Fruit fly (Drosophila melanogaster): Measurements from ENCODE around the gene salt.

salt gene

DNA sequence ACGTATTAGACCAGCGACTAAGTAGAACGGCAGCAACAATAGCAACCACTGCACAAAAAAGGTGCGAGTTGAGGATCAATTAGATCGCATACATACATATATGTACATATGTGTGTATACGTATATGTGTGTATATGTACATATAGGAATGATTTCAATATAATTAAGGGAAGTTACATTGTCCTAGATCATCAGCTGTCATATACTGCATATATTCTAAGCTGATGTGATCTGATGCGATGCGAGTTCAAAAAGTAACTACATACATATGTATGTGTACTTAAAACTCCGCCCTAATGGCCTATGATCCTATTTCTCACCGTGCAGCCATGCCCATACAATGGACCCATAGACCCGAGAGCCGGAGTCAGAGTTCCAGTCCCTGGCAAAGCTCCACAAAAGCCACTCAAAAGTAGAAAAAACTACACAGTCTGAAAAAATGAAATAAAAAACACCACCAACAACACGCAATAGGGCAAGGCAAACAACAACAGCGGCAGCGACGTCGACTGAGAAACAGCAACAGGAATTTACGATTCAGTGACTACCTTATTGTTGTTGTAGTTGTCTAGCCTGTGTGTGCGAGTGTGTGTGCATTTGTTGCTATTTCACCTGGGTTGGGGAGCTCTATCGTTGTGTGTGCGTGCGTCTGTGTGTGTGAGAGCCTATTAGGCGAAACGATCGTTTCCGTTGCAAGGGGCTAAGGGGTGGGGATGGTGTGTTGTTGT lies 31.1 kb downstream of the salt start (continued):
- TF ChIP-seq CG2678 (tag; optimal IDR thresholded peaks at IDR 0.05): peak; percentile 54
- peak; percentile 11 for TF ChIP-seq CoRest (tag; optimal IDR thresholded peaks at IDR 0.05)
- no peak for TF ChIP-seq cas (GFP tag; IDR thresholded peaks at IDR 0.05)
- peak; percentile 4 for TF ChIP-seq jing (GFP tag; optimal IDR thresholded peaks at IDR 0.05)
- TF ChIP-seq CG30403 (GFP tag; optimal IDR thresholded peaks at IDR 0.05): peak; percentile 45
- TF ChIP-seq zen (tag; optimal IDR thresholded peaks at IDR 0.05): no peak
- TF ChIP-seq trh (GFP tag; optimal IDR thresholded peaks at IDR 0.05): no peak
- TF ChIP-seq CG34224 (GFP tag; IDR thresholded peaks at IDR 0.05; ENCODE audit: partially characterized antibody): no peak
- TF ChIP-seq CG8765 (GFP tag; IDR thresholded peaks at IDR 0.05): no peak
- TF ChIP-seq chm (GFP tag; IDR thresholded peaks at IDR 0.05): no peak
- TF ChIP-seq CG16863 (GFP tag; optimal IDR thresholded peaks at IDR 0.05): no peak
- no peak for TF ChIP-seq Opbp (GFP tag; IDR thresholded peaks at IDR 0.05; ENCODE audit: partially characterized antibody)
- TF ChIP-seq CG16779 (GFP tag; IDR thresholded peaks at IDR 0.05): no peak
- TF ChIP-seq wek (GFP tag; optimal IDR thresholded peaks at IDR 0.05): no peak
- TF ChIP-seq lab (GFP tag; optimal IDR thresholded peaks at IDR 0.05): peak; percentile 41
- TF ChIP-seq mirr (GFP tag; optimal IDR thresholded peaks at IDR 0.05): no peak
- no peak for TF ChIP-seq tx (GFP tag; optimal IDR thresholded peaks at IDR 0.05)
- TF ChIP-seq CG3281 (GFP tag; optimal IDR thresholded peaks at IDR 0.05): peak; percentile 25
- TF ChIP-seq gem (tag; optimal IDR thresholded peaks at IDR 0.05): peak; percentile 54
- TF ChIP-seq CG2875 (GFP tag; optimal IDR thresholded peaks at IDR 0.05): no peak
- peak; percentile 78 for TF ChIP-seq sd (tag; optimal IDR thresholded peaks at IDR 0.05)
- peak; percentile 26; the same call in 1 of the 3 replicates for TF ChIP-seq CG14050 (GFP tag; IDR thresholded peaks at IDR 0.05)
- peak; percentile 26 for TF ChIP-seq Ssrp (tag; optimal IDR thresholded peaks at IDR 0.05)
- peak; percentile 4 for TF ChIP-seq CG8388 (GFP tag; optimal IDR thresholded peaks at IDR 0.05)
- TF ChIP-seq CG13424 (tag; optimal IDR thresholded peaks at IDR 0.05): no peak
- no peak for TF ChIP-seq CG6654 (GFP tag; optimal IDR thresholded peaks at IDR 0.05)
- no peak for TF ChIP-seq H15 (GFP tag; IDR thresholded peaks at IDR 0.05)
- TF ChIP-seq phol (tag; optimal IDR thresholded peaks at IDR 0.05): peak; percentile 50
- TF ChIP-seq fd64A (GFP tag; optimal IDR thresholded peaks at IDR 0.05): no peak
- TF ChIP-seq ems (GFP tag; optimal IDR thresholded peaks at IDR 0.05): no peak
- no peak for TF ChIP-seq HHEX (GFP tag; optimal IDR thresholded peaks at IDR 0.05)
- TF ChIP-seq CG6689 (GFP tag; IDR thresholded peaks at IDR 0.05): peak; percentile 51
- TF ChIP-seq CkIIα-i1 (GFP tag; IDR thresholded peaks at IDR 0.05): no peak
- TF ChIP-seq Dad (GFP tag; optimal IDR thresholded peaks at IDR 0.05): no peak
- no peak for TF ChIP-seq usp (GFP tag; optimal IDR thresholded peaks at IDR 0.05)
- TF ChIP-seq dmrt11E (tag; optimal IDR thresholded peaks at IDR 0.05): peak; percentile 24
- 0 out of 3 replicates have a peak, but pooled peaks have one; percentile 32 for TF ChIP-seq z (GFP tag; IDR thresholded peaks at IDR 0.05)
- TF ChIP-seq chif (GFP tag; optimal IDR thresholded peaks at IDR 0.05): peak in 1 of 2 experiments; percentile 13
- TF ChIP-seq hth (optimal IDR thresholded peaks at IDR 0.05): no peak
- peak; percentile 17 for TF ChIP-seq CG12155 (GFP tag; optimal IDR thresholded peaks at IDR 0.05)
- TF ChIP-seq Sry-β (GFP tag; optimal IDR thresholded peaks at IDR 0.05): no peak
- peak; percentile 33 for TF ChIP-seq CG10979 (tag; optimal IDR thresholded peaks at IDR 0.05)
- TF ChIP-seq YL-1 (GFP tag; optimal IDR thresholded peaks at IDR 0.05): no peak
- TF ChIP-seq bsh (GFP tag; optimal IDR thresholded peaks at IDR 0.05): peak; percentile 27 to 59
- peak; percentile 25 for TF ChIP-seq gsb-n (tag; optimal IDR thresholded peaks at IDR 0.05)
- no peak for TF ChIP-seq ftz-f1 (GFP tag; optimal IDR thresholded peaks at IDR 0.05)
- no peak for TF ChIP-seq disco-r (GFP tag; optimal IDR thresholded peaks at IDR 0.05)
- peak; percentile 28 for TF ChIP-seq CG10209 (GFP tag; optimal IDR thresholded peaks at IDR 0.05)
- TF ChIP-seq CG4820 (GFP tag; optimal IDR thresholded peaks at IDR 0.05): peak; percentile 15

All from whole organism, embryonic.